Worm (Caenorhabditis elegans): ENCODE measurements around the gene best-14.

The best-14 gene

DNA sequence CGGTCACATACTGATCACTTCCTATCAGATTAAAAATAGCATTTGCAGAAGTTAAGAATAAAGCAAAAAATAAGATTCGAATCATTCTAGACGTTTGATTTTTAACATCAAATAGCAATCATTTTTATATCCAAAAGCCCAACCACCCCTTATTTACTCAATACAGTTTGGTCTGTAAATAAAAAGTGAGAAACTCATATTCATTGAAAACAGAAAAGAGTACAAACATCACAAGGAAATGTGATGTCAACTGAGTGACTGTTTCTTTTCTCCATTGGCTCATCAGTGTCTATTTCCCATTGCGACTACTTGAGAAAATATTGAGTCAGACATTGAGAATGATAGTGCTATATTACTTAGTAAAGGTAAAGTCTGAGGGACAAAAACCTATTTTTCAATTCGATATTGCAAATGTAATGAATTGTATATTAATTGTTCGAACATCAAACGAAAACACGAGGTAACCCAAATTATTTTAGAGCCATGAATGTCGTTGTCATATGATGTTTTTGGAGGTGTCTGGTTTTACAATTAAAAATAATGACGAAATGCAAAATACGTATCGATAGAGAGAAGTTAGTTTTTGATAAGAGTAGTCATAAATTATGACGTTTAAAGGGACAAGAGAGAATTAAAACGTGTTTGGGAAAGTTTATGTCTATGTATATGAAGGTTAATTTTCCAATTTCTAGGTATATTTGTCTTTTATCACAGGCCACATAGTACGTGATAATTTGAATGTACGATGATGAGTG lies 32.2 kb downstream of the best-14 start, which contains the start of gene ttr-23:
Gene ttr-23 (minus strand): TSS at position 87 of the 755 bp plus-strand sequence.
- TF ChIP-seq unc-62 (GFP tag; optimal IDR thresholded peaks at IDR 0.05) = no peak

- no peak for TF ChIP-seq unc-62 (GFP tag; optimal IDR thresholded peaks at IDR 0.05)
These were observed 34.7 kb downstream of the best-14 start, which contains the start of gene T21C9.9 for ce11 chrV:10592479-10592878. T21C9.9 (minus strand) TSS chrV:10592579.

ce11 chrV:10594810-10595209 lies 37.0 kb downstream of the best-14 start, which contains the start of gene T21C9.11:
T21C9.11 (minus strand) TSS chrV:10594910.
- no peak for TF ChIP-seq unc-62 (GFP tag; optimal IDR thresholded peaks at IDR 0.05)

DNA sequence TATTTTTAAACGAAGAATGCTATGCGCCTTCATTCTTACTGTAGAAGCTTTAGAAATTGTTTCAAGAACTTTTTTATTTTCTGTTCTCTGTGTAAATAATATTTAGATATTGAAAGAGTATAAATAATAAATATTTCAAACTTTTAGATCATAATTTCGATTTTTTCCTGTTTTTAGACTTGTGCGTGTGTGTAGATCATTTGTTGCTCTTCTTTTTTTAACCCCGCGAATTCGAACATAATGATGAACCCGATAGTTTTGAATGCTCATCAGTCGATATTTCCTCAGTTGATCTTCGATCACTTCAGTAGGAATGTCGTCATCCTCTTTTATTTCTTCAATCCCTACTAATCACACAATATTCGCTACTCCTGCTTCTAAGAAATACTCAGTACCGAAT lies 39.5 kb downstream of the best-14 start, which contains the start of gene T21C9.13:
Gene T21C9.13 (plus strand): TSS at position 33 of the 400 bp plus-strand sequence.
- TF ChIP-seq unc-62 (GFP tag; optimal IDR thresholded peaks at IDR 0.05) = no peak

DNA sequence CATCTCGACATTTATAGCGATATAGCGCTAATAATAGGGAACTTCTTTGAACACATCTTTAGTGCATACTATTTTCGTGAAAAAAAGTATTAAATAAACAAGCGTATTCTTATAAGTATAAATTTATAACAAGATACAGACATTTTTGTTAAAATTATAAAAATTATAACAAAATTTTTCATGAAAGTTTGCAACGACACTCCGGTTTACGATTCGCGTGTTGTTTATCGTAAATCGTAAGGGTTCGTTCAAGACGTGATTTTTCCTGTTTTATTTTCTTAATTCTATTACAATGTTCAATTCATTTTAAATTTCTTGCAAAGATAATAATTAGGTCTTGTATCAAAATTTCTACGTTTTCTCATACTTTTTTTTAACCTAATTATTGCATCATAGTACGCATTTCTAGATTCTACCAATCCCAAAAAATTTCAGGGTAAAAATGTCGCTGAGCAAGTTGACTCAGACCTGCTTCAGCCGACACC lies 40.9 kb downstream of the best-14 start, which contains the start of gene scpl-4:
Gene scpl-4 (plus strand): TSS at position 435 of the 485 bp plus-strand sequence.
- TF ChIP-seq unc-62 (GFP tag; optimal IDR thresholded peaks at IDR 0.05) = no peak

DNA sequence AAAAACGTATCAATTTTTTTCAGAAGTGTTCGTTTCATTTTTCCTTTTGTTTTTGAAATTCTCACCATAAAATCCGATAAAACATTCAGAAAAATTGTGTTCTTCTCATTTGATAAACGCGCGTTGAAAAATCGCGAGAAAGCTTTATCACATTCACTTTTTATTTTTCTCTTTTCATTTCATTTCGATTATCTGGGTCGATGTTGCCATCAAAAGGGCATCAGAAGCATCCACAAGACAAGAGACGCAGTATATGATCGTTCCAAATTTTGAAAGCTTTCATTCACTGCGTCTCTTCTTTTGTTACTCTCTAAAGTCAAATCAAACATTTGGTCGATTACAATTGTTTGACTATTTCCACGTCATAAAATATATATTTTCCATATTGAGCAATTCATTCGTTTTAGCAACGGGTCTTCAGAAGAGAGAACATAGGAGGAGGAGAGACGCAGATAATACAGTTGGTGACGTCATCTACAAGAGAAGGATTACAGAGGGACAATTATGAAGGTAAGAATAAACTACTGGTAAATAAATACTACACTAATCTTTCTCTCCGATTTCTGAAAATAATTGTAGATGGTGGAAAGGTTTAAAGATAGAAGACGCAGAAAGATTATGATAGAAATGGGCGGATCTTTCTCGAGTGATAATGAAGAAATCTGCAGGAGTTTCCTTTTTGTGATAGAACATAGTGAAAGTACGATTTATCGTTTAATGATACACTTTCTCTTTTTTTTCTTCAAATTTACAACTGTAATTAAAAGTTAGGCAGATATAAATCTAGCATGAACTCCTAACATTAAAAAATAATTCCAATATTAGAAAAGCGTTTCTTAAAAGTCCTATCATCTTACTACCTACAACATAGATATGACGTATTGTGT lies 44.5 kb downstream of the best-14 start, which contains the start of gene H27A22.1:
Gene H27A22.1 (plus strand): TSS at position 505 of the 887 bp plus-strand sequence.
- no peak for TF ChIP-seq unc-62 (GFP tag; optimal IDR thresholded peaks at IDR 0.05)
